Fruit fly (Drosophila melanogaster) whole organism, embryonic: Measurements from ENCODE around the gene eIF4E5.

Experiments used
- Atf3 ChIP-seq: fragments of 200-800 bp; sonication (Bioruptor generic); optimal IDR thresholded peaks from 3 replicates; lab custom pipeline; 2016; ENCODE audit warnings: missing biosample characterization, missing genetic modification characterization
- CG10274 ChIP-seq: fragments of 200-800 bp; sonication (Bioruptor generic); optimal IDR thresholded peaks from 3 replicates; lab custom pipeline; 2017; ENCODE audit warnings: missing biosample characterization, mild to moderate bottlenecking, missing genetic modification characterization
- CG10565 ChIP-seq: fragments of 200-800 bp; sonication (Bioruptor generic); optimal IDR thresholded peaks from 3 replicates; lab custom pipeline; 2016; ENCODE audit warnings: missing biosample characterization, mild to moderate bottlenecking, missing genetic modification characterization
- CG12391 ChIP-seq: fragments of 200-800 bp; sonication (Bioruptor generic); optimal IDR thresholded peaks from 3 replicates; lab custom pipeline; 2018; ENCODE audit warnings: missing biosample characterization, mild to moderate bottlenecking, missing genetic modification characterization, moderate library complexity
- CG12744 ChIP-seq: fragments of 200-800 bp; sonication (Bioruptor generic); optimal IDR thresholded peaks from 2 replicates; lab custom pipeline; 2016; ENCODE audit warnings: missing biosample characterization, missing genetic modification characterization
- CG12769 ChIP-seq: fragments of 200-800 bp; sonication (Bioruptor generic); optimal IDR thresholded peaks from 2 replicates; lab custom pipeline; 2019; ENCODE audit warnings: missing biosample characterization, mild to moderate bottlenecking, missing genetic modification characterization, moderate library complexity
- CG13287 ChIP-seq: fragments of 200-800 bp; sonication (Bioruptor generic); IDR thresholded peaks from 2 replicates; pipeline ENCODE4 v1.3.6; 2022; ENCODE audit warnings: missing biosample characterization, missing genetic modification characterization; ENCODE audit not compliant: partially characterized antibody
- CG13775 ChIP-seq: fragments of 200-800 bp; sonication (Bioruptor generic); optimal IDR thresholded peaks from 3 replicates; lab custom pipeline; 2017; ENCODE audit warnings: missing biosample characterization, mild to moderate bottlenecking, missing genetic modification characterization
- CG14050 ChIP-seq: fragments of 200-800 bp; sonication (Bioruptor generic); IDR thresholded peaks from 3 replicates; pipeline ENCODE4 v1.3.6; 2022; ENCODE audit warnings: missing biosample characterization, missing genetic modification characterization
- CG17802 ChIP-seq: fragments of 200-800 bp; sonication (Bioruptor generic); optimal IDR thresholded peaks from 2 replicates; lab custom pipeline; 2018; ENCODE audit warnings: missing biosample characterization, mild to moderate bottlenecking, missing genetic modification characterization, moderate library complexity
- CG2116 ChIP-seq: fragments of 200-800 bp; sonication (Bioruptor generic); optimal IDR thresholded peaks from 3 replicates; lab custom pipeline; 2018; ENCODE audit warnings: missing biosample characterization, mild to moderate bottlenecking, missing genetic modification characterization
- CG2889 ChIP-seq: fragments of 200-800 bp; sonication (Bioruptor generic); IDR thresholded peaks from 3 replicates; pipeline ENCODE4 v1.3.6; 2022; ENCODE audit warnings: missing biosample characterization, missing genetic modification characterization
- CG30403 ChIP-seq: fragments of 200-800 bp; sonication (Bioruptor generic); optimal IDR thresholded peaks from 3 replicates; lab custom pipeline; 2016; ENCODE audit warnings: missing biosample characterization, missing genetic modification characterization
- CG31441 ChIP-seq: fragments of 200-800 bp; sonication (Bioruptor generic); IDR thresholded peaks from 2 replicates; pipeline ENCODE4 v1.3.6; 2022; ENCODE audit warnings: missing biosample characterization, missing genetic modification characterization
- CG32772 ChIP-seq: fragments of 200-800 bp; sonication (Bioruptor generic); IDR thresholded peaks from 2 replicates; pipeline ENCODE4 v1.3.6; 2022; ENCODE audit warnings: missing biosample characterization, missing genetic modification characterization
- CG6791 ChIP-seq: fragments of 200-800 bp; sonication (Bioruptor generic); IDR thresholded peaks from 3 replicates; pipeline ENCODE4 v1.3.6; 2022; ENCODE audit warnings: missing biosample characterization, missing genetic modification characterization; ENCODE audit not compliant: partially characterized antibody
- CG7786 ChIP-seq: fragments of 200-800 bp; sonication (Bioruptor generic); optimal IDR thresholded peaks from 2 replicates; lab custom pipeline; 2016; ENCODE audit warnings: missing biosample characterization, missing genetic modification characterization
- CG8089 ChIP-seq: fragments of 200-800 bp; sonication (Bioruptor generic); optimal IDR thresholded peaks from 3 replicates; lab custom pipeline; 2016; ENCODE audit warnings: missing biosample characterization, missing genetic modification characterization
- CG9876 ChIP-seq: fragments of 200-800 bp; sonication (Bioruptor generic); optimal IDR thresholded peaks from 2 replicates; lab custom pipeline; 2016; ENCODE audit warnings: missing biosample characterization, missing genetic modification characterization
- CG9932 ChIP-seq: fragments of 200-800 bp; sonication (Bioruptor generic); IDR thresholded peaks from 2 replicates; pipeline ENCODE4 v1.3.6; 2022; ENCODE audit warnings: missing biosample characterization, missing genetic modification characterization
- Dip2 ChIP-seq: fragments of 200-800 bp; sonication (Bioruptor generic); IDR thresholded peaks from 2 replicates; pipeline ENCODE4 v1.3.6; 2022; ENCODE audit warnings: missing biosample characterization, missing genetic modification characterization
- Fer3 ChIP-seq: fragments of 200-800 bp; sonication (Bioruptor generic); optimal IDR thresholded peaks from 2 replicates; lab custom pipeline; 2018; ENCODE audit warnings: missing biosample characterization, mild to moderate bottlenecking, missing genetic modification characterization, moderate library complexity
- Gsc ChIP-seq: fragments of 200-800 bp; sonication (Bioruptor generic); IDR thresholded peaks from 2 replicates; pipeline ENCODE4 v1.3.6; 2022; ENCODE audit warnings: missing biosample characterization, missing genetic modification characterization
- Hmx ChIP-seq: fragments of 200-800 bp; sonication (Bioruptor generic); optimal IDR thresholded peaks from 2 replicates; lab custom pipeline; 2016; ENCODE audit warnings: missing biosample characterization, missing genetic modification characterization
- Lim3 ChIP-seq: fragments of 200-800 bp; sonication (Bioruptor generic); IDR thresholded peaks from 2 replicates; pipeline ENCODE4 v1.3.6; 2022; ENCODE audit warnings: missing biosample characterization, missing genetic modification characterization
- MTF-1 ChIP-seq: fragments of 200-800 bp; sonication (Bioruptor generic); optimal IDR thresholded peaks from 2 replicates; lab custom pipeline; 2018; ENCODE audit warnings: missing biosample characterization, mild to moderate bottlenecking, missing genetic modification characterization, borderline replicate concordance
- Oaz ChIP-seq: fragments of 200-800 bp; sonication (Bioruptor generic); IDR thresholded peaks from 2 replicates; pipeline ENCODE4 v1.3.6; 2022; ENCODE audit warnings: missing biosample characterization, missing genetic modification characterization
- Sox100B ChIP-seq: fragments of 200-800 bp; sonication (Bioruptor generic); optimal IDR thresholded peaks from 3 replicates; lab custom pipeline; 2018; ENCODE audit warnings: missing biosample characterization, mild to moderate bottlenecking, missing genetic modification characterization
- Sry-β ChIP-seq: fragments of 200-800 bp; sonication (Bioruptor generic); optimal IDR thresholded peaks from 2 replicates; lab custom pipeline; 2018; ENCODE audit warnings: missing biosample characterization, mild to moderate bottlenecking, missing genetic modification characterization, moderate library complexity
- Xbp1 ChIP-seq: fragments of 200-800 bp; sonication (Bioruptor generic); optimal IDR thresholded peaks from 3 replicates; lab custom pipeline; 2016; ENCODE audit warnings: missing biosample characterization, mild to moderate bottlenecking, missing genetic modification characterization
- ash1 ChIP-seq: fragments of 200-800 bp; sonication (Bioruptor generic); optimal IDR thresholded peaks from 2 replicates; lab custom pipeline; 2018; ENCODE audit warnings: missing biosample characterization, mild to moderate bottlenecking, missing genetic modification characterization
- chm ChIP-seq: fragments of 200-800 bp; sonication (Bioruptor generic); IDR thresholded peaks from 2 replicates; pipeline ENCODE4 v1.3.6; 2022; ENCODE audit warnings: missing biosample characterization, missing genetic modification characterization
- disco-r ChIP-seq: fragments of 200-800 bp; sonication (Bioruptor generic); optimal IDR thresholded peaks from 2 replicates; lab custom pipeline; 2016; ENCODE audit warnings: missing biosample characterization, missing genetic modification characterization
- dmrt99B ChIP-seq: fragments of 200-800 bp; sonication (Bioruptor generic); optimal IDR thresholded peaks from 2 replicates; lab custom pipeline; 2018; ENCODE audit warnings: missing biosample characterization, mild to moderate bottlenecking, missing genetic modification characterization, moderate library complexity
- dpn ChIP-seq, 2 experiments: fragments of 200-800 bp; sonication (Bioruptor generic); optimal IDR thresholded peaks; 3 replicates each; lab custom pipeline; 2016; ENCODE audit warnings: missing biosample characterization in 2 of 2, missing genetic modification characterization in 2 of 2
- exex ChIP-seq: fragments of 200-800 bp; sonication (Bioruptor generic); optimal IDR thresholded peaks from 4 replicates; lab custom pipeline; 2018; ENCODE audit warnings: missing biosample characterization, mild to moderate bottlenecking, missing genetic modification characterization, moderate library complexity
- fu2 ChIP-seq: fragments of 200-800 bp; sonication (Bioruptor generic); optimal IDR thresholded peaks from 2 replicates; lab custom pipeline; 2016; ENCODE audit warnings: missing biosample characterization, missing genetic modification characterization
- gsb-n ChIP-seq: fragments of 200-800 bp; sonication (Bioruptor generic); optimal IDR thresholded peaks from 3 replicates; lab custom pipeline; 2018; ENCODE audit warnings: missing biosample characterization, mild to moderate bottlenecking, missing genetic modification characterization
- hkb ChIP-seq, 2 experiments: fragments of 200-800 bp in 1 of 2; fragments of >200 bp in 1 of 2; sonication (Bioruptor generic) in 1 of 2; IDR thresholded peaks in 1 of 2; optimal IDR thresholded peaks in 1 of 2; 2 replicates each; pipeline versions ENCODE4 v1.3.6 to Lab custom; 2017 to 2022; ENCODE audit warnings: missing biosample characterization in 1 of 2, missing genetic modification characterization in 1 of 2
- kay ChIP-seq: fragments of 200-800 bp; sonication (Bioruptor generic); optimal IDR thresholded peaks from 2 replicates; lab custom pipeline; 2016; ENCODE audit warnings: missing biosample characterization, missing genetic modification characterization
- pfk ChIP-seq: fragments of 200-800 bp; sonication (Bioruptor generic); optimal IDR thresholded peaks from 2 replicates; lab custom pipeline; 2018; ENCODE audit warnings: missing biosample characterization, mild to moderate bottlenecking, missing genetic modification characterization, moderate library complexity
- sens ChIP-seq: fragments of 200-800 bp; sonication (Bioruptor generic); peaks from one replicate; lab custom pipeline; 2016; ENCODE audit warnings: missing biosample characterization, missing genetic modification characterization
- so ChIP-seq: fragments of 200-800 bp; sonication (Bioruptor generic); IDR thresholded peaks from 3 replicates; pipeline ENCODE4 v1.3.6; 2022; ENCODE audit warnings: missing biosample characterization, missing genetic modification characterization
- sqz ChIP-seq: fragments of 200-800 bp; sonication (Bioruptor generic); optimal IDR thresholded peaks from 3 replicates; lab custom pipeline; 2018; ENCODE audit warnings: missing biosample characterization, mild to moderate bottlenecking, missing genetic modification characterization
- sug ChIP-seq: fragments of 200-800 bp; optimal IDR thresholded peaks from 2 replicates; lab custom pipeline; 2019; ENCODE audit warnings: missing biosample characterization, mild to moderate bottlenecking, missing genetic modification characterization, moderate library complexity
- tio ChIP-seq: fragments of 200-800 bp; sonication (Bioruptor generic); optimal IDR thresholded peaks from 2 replicates; lab custom pipeline; 2017; ENCODE audit warnings: missing biosample characterization, missing genetic modification characterization, inconsistent platforms
- toy ChIP-seq: fragments of 200-800 bp; sonication (Bioruptor generic); IDR thresholded peaks from 2 replicates; pipeline ENCODE4 v1.3.6; 2022; ENCODE audit warnings: missing biosample characterization, missing genetic modification characterization
- trem ChIP-seq: fragments of 200-800 bp; optimal IDR thresholded peaks from 3 replicates; lab custom pipeline; 2019; ENCODE audit warnings: missing biosample characterization, mild to moderate bottlenecking, missing genetic modification characterization, moderate library complexity
- yki ChIP-seq: fragments of >200 bp; optimal IDR thresholded peaks from 3 replicates; lab custom pipeline; 2018

eIF4E5 gene

dm6 chr3L:7903489-7904150 is 8.9 kb downstream of the eIF4E5 start (continued):
- TF ChIP-seq CG17802 = peak; percentile 69
- TF ChIP-seq Atf3 (GFP tag; lab: Kevin White, UChicago) = peak; percentile 81
- peak; percentile 88 for TF ChIP-seq chm (GFP tag; lab: Robert Waterston, UW)
- TF ChIP-seq Sox100B = peak; percentile 85
- TF ChIP-seq Oaz = 0 out of 2 replicates have a peak, but pooled peaks have one; percentile 40
- TF ChIP-seq toy (GFP tag; lab: Robert Waterston, UW) = no peak
- TF ChIP-seq exex = peak; percentile 37
- peak; percentile 66 for TF ChIP-seq CG14050 (GFP tag; lab: Robert Waterston, UW)
- peak; percentile 86 for TF ChIP-seq Xbp1 (GFP tag; lab: Kevin White, UChicago)
- TF ChIP-seq hkb (optimal IDR thresholded peaks at IDR 0.05; lab: Kevin White, UChicago) = no peak
- peak; percentile 86 for TF ChIP-seq hkb (GFP tag; IDR thresholded peaks at IDR 0.05; lab: Robert Waterston, UW)
- peak; percentile 83 for TF ChIP-seq CG7786 (GFP tag; lab: Kevin White, UChicago)
- TF ChIP-seq dmrt99B (tag; lab: Kevin White, UChicago) = peak; percentile 90
- TF ChIP-seq trem = peak; percentile 87
- peak; percentile 98 for TF ChIP-seq sens (GFP tag; lab: Kevin White, UChicago)
- TF ChIP-seq yki (lab: Kevin White, UChicago) = no peak
- TF ChIP-seq CG6791 (GFP tag; lab: Robert Waterston, UW) = 0 out of 3 replicates have a peak, but pooled peaks have one; percentile 22
- peak; percentile 48 for TF ChIP-seq CG9876 (GFP tag; lab: Kevin White, UChicago)
- TF ChIP-seq ash1 = no peak
- peak; percentile 90 for TF ChIP-seq gsb-n (tag; lab: Kevin White, UChicago)
- TF ChIP-seq CG12744 (GFP tag; lab: Kevin White, UChicago) = peak; percentile 71
- peak; percentile 5 for TF ChIP-seq pfk
- peak; percentile 77 for TF ChIP-seq sqz
- no peak for TF ChIP-seq CG10565 (GFP tag; lab: Kevin White, UChicago)
- no peak for TF ChIP-seq Dip2 (GFP tag; lab: Robert Waterston, UW)
- TF ChIP-seq fu2 = peak; percentile 65
- peak; percentile 86 for TF ChIP-seq Fer3 (tag; lab: Kevin White, UChicago)
- TF ChIP-seq dpn (GFP tag; optimal IDR thresholded peaks at IDR 0.05; lab: Kevin White, UChicago) = peak; percentile 74 to 82
- TF ChIP-seq CG13775 (GFP tag; lab: Kevin White, UChicago) = peak; percentile 77
- TF ChIP-seq Hmx = peak; percentile 55
- peak; percentile 80 for TF ChIP-seq CG30403
- no peak for TF ChIP-seq sug (tag; lab: Kevin White, UChicago)
- peak; percentile 23 for TF ChIP-seq CG10274 (GFP tag; lab: Kevin White, UChicago)
- peak; percentile 75 for TF ChIP-seq MTF-1 (GFP tag; lab: Kevin White, UChicago)
- TF ChIP-seq disco-r = peak; percentile 49
- TF ChIP-seq CG2889 (GFP tag; lab: Robert Waterston, UW) = peak; percentile 60; the same call in 1 of the 3 replicates
- peak; percentile 88 for TF ChIP-seq CG32772
- TF ChIP-seq Lim3 (GFP tag; lab: Robert Waterston, UW) = 0 out of 2 replicates have a peak, but pooled peaks have one; percentile 51
- TF ChIP-seq CG31441 (GFP tag; lab: Robert Waterston, UW) = peak; percentile 90
- peak; percentile 90 for TF ChIP-seq CG12769 (tag; lab: Kevin White, UChicago)
- TF ChIP-seq CG2116 (GFP tag; lab: Kevin White, UChicago) = peak; percentile 56
- TF ChIP-seq CG13287 (GFP tag; lab: Robert Waterston, UW) = no peak
- TF ChIP-seq CG8089 (GFP tag; lab: Kevin White, UChicago) = peak; percentile 85
- peak; percentile 58 for TF ChIP-seq kay (GFP tag; lab: Kevin White, UChicago)
- TF ChIP-seq so (GFP tag; lab: Robert Waterston, UW) = peak; percentile 82; the same call in 2 of the 3 replicates
- peak; percentile 62 for TF ChIP-seq tio (GFP tag; lab: Kevin White, UChicago)
- peak; percentile 92 for TF ChIP-seq CG12391 (tag; lab: Kevin White, UChicago)
- TF ChIP-seq Gsc (GFP tag; lab: Robert Waterston, UW) = no peak
- peak; percentile 66 for TF ChIP-seq Sry-β
- TF ChIP-seq CG9932 (GFP tag; lab: Robert Waterston, UW) = peak; percentile 79
